Fruit fly (Drosophila melanogaster): ENCODE measurements around the gene mRNA-cap.

mRNA-cap gene

dm6 chrX:14213509-14214154 lies 29.0 kb downstream of the mRNA-cap start (continued):
- no peak for TF ChIP-seq CG4854 (GFP tag; optimal IDR thresholded peaks at IDR 0.05)
- peak; percentile 50 for TF ChIP-seq CoRest (tag; optimal IDR thresholded peaks at IDR 0.05)
- TF ChIP-seq CG16815 (GFP tag; optimal IDR thresholded peaks at IDR 0.05) = no peak
- peak; percentile 56 for TF ChIP-seq CG2678 (tag; optimal IDR thresholded peaks at IDR 0.05)
- no peak for TF ChIP-seq zen (tag; optimal IDR thresholded peaks at IDR 0.05)
- TF ChIP-seq Mrtf (GFP tag; IDR thresholded peaks at IDR 0.05) = no peak
- TF ChIP-seq CG3281 (GFP tag; optimal IDR thresholded peaks at IDR 0.05) = peak; percentile 20
- no peak for TF ChIP-seq CG15696 (tag; optimal IDR thresholded peaks at IDR 0.05)
- TF ChIP-seq CG5180 (GFP tag; optimal IDR thresholded peaks at IDR 0.05) = peak; percentile 66
- TF ChIP-seq CG18011 (GFP tag; optimal IDR thresholded peaks at IDR 0.05) = no peak
- TF ChIP-seq rib (GFP tag; IDR thresholded peaks at IDR 0.05) = no peak
- no peak for TF ChIP-seq Nf-YA (GFP tag; IDR thresholded peaks at IDR 0.05)
- peak; percentile 14 for TF ChIP-seq mam (GFP tag; optimal IDR thresholded peaks at IDR 0.05)
- TF ChIP-seq CG10462 (GFP tag; optimal IDR thresholded peaks at IDR 0.05) = no peak
- TF ChIP-seq Med (GFP tag) = peak; percentile 76
- TF ChIP-seq lov (optimal IDR thresholded peaks at IDR 0.05) = no peak
- no peak for TF ChIP-seq lov (GFP tag; IDR thresholded peaks at IDR 0.05)
- TF ChIP-seq CG6689 (GFP tag; IDR thresholded peaks at IDR 0.05) = peak; percentile 40; the same call in 1 of the 2 replicates
- no peak for TF ChIP-seq dimm (GFP tag; IDR thresholded peaks at IDR 0.05)
- no peak for TF ChIP-seq CG11723 (GFP tag; optimal IDR thresholded peaks at IDR 0.05)
- no peak for TF ChIP-seq cad (GFP tag; optimal IDR thresholded peaks at IDR 0.05)
- TF ChIP-seq CG3847 (GFP tag; IDR thresholded peaks at IDR 0.05) = no peak
- TF ChIP-seq CG1529 (GFP tag; optimal IDR thresholded peaks at IDR 0.05) = peak; percentile 15
- no peak for TF ChIP-seq schlank (tag; optimal IDR thresholded peaks at IDR 0.05)
- TF ChIP-seq CG7928 (GFP tag; optimal IDR thresholded peaks at IDR 0.05) = no peak
- 0 out of 2 replicates have a peak, but pooled peaks have one; percentile 35 for TF ChIP-seq Atf6 (GFP tag; IDR thresholded peaks at IDR 0.05)
- TF ChIP-seq CG13287 (GFP tag; IDR thresholded peaks at IDR 0.05; ENCODE audit: partially characterized antibody) = no peak
- TF ChIP-seq TFAM (GFP tag; optimal IDR thresholded peaks at IDR 0.05) = no peak
- TF ChIP-seq Rx (GFP tag; IDR thresholded peaks at IDR 0.05) = no peak
- TF ChIP-seq CG15269 (tag; optimal IDR thresholded peaks at IDR 0.05) = peak; percentile 14
- no peak for TF ChIP-seq scrt (GFP tag; optimal IDR thresholded peaks at IDR 0.05)
- no peak for TF ChIP-seq yki (optimal IDR thresholded peaks at IDR 0.05)
- no peak for TF ChIP-seq ash1 (GFP tag; optimal IDR thresholded peaks at IDR 0.05)
- TF ChIP-seq gcm2 (GFP tag; optimal IDR thresholded peaks at IDR 0.05) = no peak
- TF ChIP-seq CG10209 (GFP tag; optimal IDR thresholded peaks at IDR 0.05) = no peak
- TF ChIP-seq Sin3A (optimal IDR thresholded peaks at IDR 0.05) = no peak
- TF ChIP-seq CG12744 (GFP tag; optimal IDR thresholded peaks at IDR 0.05) = no peak
- no peak for TF ChIP-seq Hey (tag; optimal IDR thresholded peaks at IDR 0.05)
- no peak for TF ChIP-seq Mes4 (GFP tag; optimal IDR thresholded peaks at IDR 0.05)
- TF ChIP-seq fd102C (GFP tag; optimal IDR thresholded peaks at IDR 0.05) = no peak
- 0 out of 2 replicates have a peak, but pooled peaks have one; percentile 15 for TF ChIP-seq peb (GFP tag; IDR thresholded peaks at IDR 0.05)
- no peak for TF ChIP-seq CG11456 (GFP tag; IDR thresholded peaks at IDR 0.05)
- TF ChIP-seq dysf (GFP tag; IDR thresholded peaks at IDR 0.05) = peak; percentile 51; the same call in 1 of the 3 replicates
- TF ChIP-seq tin (GFP tag; optimal IDR thresholded peaks at IDR 0.05) = peak; percentile 15
- no peak for TF ChIP-seq run (tag; optimal IDR thresholded peaks at IDR 0.05)
- no peak for TF ChIP-seq gsb (GFP tag; IDR thresholded peaks at IDR 0.05)
- TF ChIP-seq CG2120 (GFP tag; optimal IDR thresholded peaks at IDR 0.05) = peak; percentile 50
- no peak for TF ChIP-seq sim (GFP tag; IDR thresholded peaks at IDR 0.05)
- TF ChIP-seq tll (GFP tag; optimal IDR thresholded peaks at IDR 0.05) = no peak
- TF ChIP-seq fu2 (GFP tag; optimal IDR thresholded peaks at IDR 0.05) = no peak
- TF ChIP-seq CG8359 (GFP tag; optimal IDR thresholded peaks at IDR 0.05; ENCODE audit: borderline replicate concordance) = no peak
